Worm (Caenorhabditis elegans) whole organism, L4 larva: ENCODE results near the gene taf-10.

Source experiments
- T20F7.1 ChIP-seq: fragments of 200-800 bp; sonication (Bioruptor generic); optimal IDR thresholded peaks from 2 replicates; lab custom pipeline; 2018; ENCODE audit warnings: mild to moderate bottlenecking, missing genetic modification characterization, missing compliant biosample characterization
- Y105C5A.15 ChIP-seq: fragments of 200-800 bp; sonication (Bioruptor generic); IDR thresholded peaks from 2 replicates; pipeline ENCODE4 v1.3.6; 2022; ENCODE audit warnings: missing genetic modification characterization, missing compliant biosample characterization
- Y48G9A.11 ChIP-seq: fragments of 200-800 bp; sonication (Bioruptor generic); IDR thresholded peaks from 2 replicates; pipeline ENCODE4 v1.3.6; 2022; ENCODE audit warnings: missing genetic modification reagents, missing genetic modification characterization, missing compliant biosample characterization
- ZK337.2 ChIP-seq: fragments of 200-800 bp; sonication (Bioruptor generic); IDR thresholded peaks from 2 replicates; pipeline ENCODE4 v1.3.6; 2022; ENCODE audit warnings: missing genetic modification reagents, missing genetic modification characterization, missing compliant biosample characterization
- ZK546.5 ChIP-seq, 2 experiments: sonication (generic microtip); optimal IDR thresholded peaks; 2 replicates each; lab custom pipeline; 2017; ENCODE audit warnings: missing biosample characterization in 2 of 2, missing genetic modification characterization in 2 of 2
- aha-1 ChIP-seq: fragments of 150-350 bp; peaks from one replicate; lab custom pipeline; 2014; ENCODE audit warnings: missing biosample characterization, missing genetic modification characterization
- aly-2 ChIP-seq: sonication (generic microtip); optimal IDR thresholded peaks from 2 replicates; lab custom pipeline; 2018; ENCODE audit warnings: missing biosample characterization, missing genetic modification characterization
- ama-1 ChIP-seq: fragments of 150-350 bp; optimal IDR thresholded peaks from 2 replicates; lab custom pipeline; 2014; ENCODE audit warnings: inconsistent platforms, mixed read lengths
- arid-1 ChIP-seq: fragments of 200-800 bp; sonication (Bioruptor generic); conservative IDR thresholded peaks from 2 replicates; pipeline ENCODE4 v1.3.6; 2022; ENCODE audit warnings: missing genetic modification reagents, missing genetic modification characterization, missing compliant biosample characterization
- ceh-44 ChIP-seq: fragments of 200-800 bp; sonication (Bioruptor generic); IDR thresholded peaks from 2 replicates; pipeline ENCODE4 v1.3.6; 2022; ENCODE audit warnings: missing genetic modification reagents, missing genetic modification characterization, missing compliant biosample characterization
- cey-2 ChIP-seq: sonication (generic microtip); optimal IDR thresholded peaks from 3 replicates; lab custom pipeline; 2017; ENCODE audit warnings: missing genetic modification characterization, mild to moderate bottlenecking, missing compliant biosample characterization, antibody characterized with exemption, borderline replicate concordance; ENCODE audit not compliant: insufficient read depth
- daf-19 ChIP-seq: fragments of 200-800 bp; sonication (Bioruptor generic); conservative IDR thresholded peaks from 2 replicates; pipeline ENCODE4 v1.3.6; 2022; ENCODE audit warnings: missing genetic modification characterization, missing compliant biosample characterization
- dmd-6 ChIP-seq: fragments of 200-800 bp; sonication (Bioruptor generic); IDR thresholded peaks from 2 replicates; pipeline ENCODE4 v1.3.6; 2022; ENCODE audit warnings: missing genetic modification reagents, missing genetic modification characterization, missing compliant biosample characterization
- dve-1 ChIP-seq: sonication (generic microtip); optimal IDR thresholded peaks from 2 replicates; lab custom pipeline; 2017; ENCODE audit warnings: antibody characterized with exemption, mild to moderate bottlenecking, missing genetic modification characterization, missing compliant biosample characterization; ENCODE audit not compliant: insufficient read depth
- egl-43 ChIP-seq: fragments of 200-800 bp; sonication (Bioruptor generic); IDR thresholded peaks from 2 replicates; pipeline ENCODE4 v1.3.6; 2022; ENCODE audit warnings: missing genetic modification reagents, missing genetic modification characterization, missing compliant biosample characterization
- fkh-10 ChIP-seq: fragments of 150-350 bp; optimal IDR thresholded peaks from 2 replicates; lab custom pipeline; 2014; ENCODE audit warnings: missing biosample characterization, missing genetic modification reagents, missing genetic modification characterization
- hlh-11 ChIP-seq: fragments of 200-800 bp; sonication (Bioruptor generic); optimal IDR thresholded peaks from 2 replicates; lab custom pipeline; 2018; ENCODE audit warnings: mild to moderate bottlenecking, missing genetic modification characterization, missing compliant biosample characterization
- lim-7 ChIP-seq: fragments of 200-800 bp; sonication (Bioruptor generic); IDR thresholded peaks from 2 replicates; pipeline ENCODE4 v1.3.6; 2022; ENCODE audit warnings: missing genetic modification characterization, missing compliant biosample characterization
- lin-1 ChIP-seq: fragments of 200-800 bp; sonication (Bioruptor generic); IDR thresholded peaks from 2 replicates; pipeline ENCODE4 v1.3.6; 2022; ENCODE audit warnings: missing genetic modification reagents, missing genetic modification characterization, missing compliant biosample characterization
- lin-15B ChIP-seq: fragments of 150-350 bp; sonication (generic microtip); optimal IDR thresholded peaks from 3 replicates; lab custom pipeline; 2014; ENCODE audit warnings: missing biosample characterization, missing genetic modification characterization
- lin-29 ChIP-seq: fragments of 200-800 bp; sonication (Bioruptor generic); IDR thresholded peaks from 2 replicates; pipeline ENCODE4 v1.3.6; 2022; ENCODE audit warnings: missing genetic modification reagents, missing genetic modification characterization, missing compliant biosample characterization
- lin-38 ChIP-seq: fragments of 200-800 bp; sonication (Bioruptor generic); IDR thresholded peaks from 2 replicates; pipeline ENCODE4 v1.3.6; 2022; ENCODE audit warnings: missing genetic modification reagents, missing genetic modification characterization, missing compliant biosample characterization
- madf-5 ChIP-seq, 2 experiments: fragments of 200-800 bp; sonication (Bioruptor generic); IDR thresholded peaks; 2 replicates each; pipeline ENCODE4 v1.3.6; 2022; ENCODE audit warnings: missing compliant biosample characterization in 2 of 2, missing genetic modification characterization in 2 of 2
- mdl-1 ChIP-seq, 2 experiments: fragments of 150-350 bp in 1 of 2; sonication (generic microtip) in 1 of 2; optimal IDR thresholded peaks; 2 replicates each; lab custom pipeline; 2014 to 2017; ENCODE audit warnings: missing biosample characterization in 2 of 2, missing genetic modification characterization in 2 of 2
- mdt-29 ChIP-seq: fragments of 200-800 bp; sonication (Bioruptor generic); IDR thresholded peaks from 2 replicates; pipeline ENCODE4 v1.3.6; 2022; ENCODE audit warnings: missing genetic modification reagents, missing genetic modification characterization, missing compliant biosample characterization
- mep-1 ChIP-seq: fragments of 150-350 bp; sonication (generic microtip); optimal IDR thresholded peaks from 3 replicates; lab custom pipeline; 2014; ENCODE audit warnings: missing biosample characterization, missing genetic modification characterization
- mes-2 ChIP-seq: sonication (generic microtip); optimal IDR thresholded peaks from 2 replicates; lab custom pipeline; 2016; ENCODE audit warnings: missing genotype, mild to moderate bottlenecking, missing genetic modification characterization, missing compliant biosample characterization; ENCODE audit not compliant: poor library complexity, severe bottlenecking
- mxl-2 ChIP-seq: fragments of 200-800 bp; sonication (Bioruptor generic); conservative IDR thresholded peaks from 2 replicates; pipeline ENCODE4 v1.3.6; 2022; ENCODE audit warnings: missing genetic modification reagents, missing genetic modification characterization, missing compliant biosample characterization
- mxl-3 ChIP-seq: fragments of 200-800 bp; sonication (Bioruptor generic); optimal IDR thresholded peaks from 2 replicates; lab custom pipeline; 2018; ENCODE audit warnings: mild to moderate bottlenecking, missing genetic modification characterization, missing compliant biosample characterization
- nhr-48 ChIP-seq: sonication (generic microtip); optimal IDR thresholded peaks from 2 replicates; lab custom pipeline; 2016; ENCODE audit warnings: mild to moderate bottlenecking, missing genetic modification characterization, missing compliant biosample characterization
- nhr-76 ChIP-seq: fragments of 150-350 bp; optimal IDR thresholded peaks from 2 replicates; lab custom pipeline; 2014; ENCODE audit warnings: missing biosample characterization, missing genetic modification characterization
- pha-4 ChIP-seq, 2 experiments: fragments of 150-350 bp in 1 of 2; fragments of 200-800 bp in 1 of 2; sonication (Bioruptor generic) in 1 of 2; IDR thresholded peaks in 1 of 2; optimal IDR thresholded peaks in 1 of 2; 2 replicates each; pipeline versions ENCODE4 v1.3.6 to Lab custom; 2014 to 2022; ENCODE audit warnings: missing genetic modification characterization in 2 of 2, missing genetic modification reagents in 2 of 2, missing biosample characterization in 1 of 2, missing compliant biosample characterization in 1 of 2
- php-3 ChIP-seq: fragments of 200-800 bp; sonication (Bioruptor generic); IDR thresholded peaks from 2 replicates; pipeline ENCODE4 v1.3.6; 2022; ENCODE audit warnings: missing genetic modification reagents, missing genetic modification characterization, missing compliant biosample characterization
- rbr-2 ChIP-seq: sonication (generic microtip); optimal IDR thresholded peaks from 2 replicates; lab custom pipeline; 2016; ENCODE audit warnings: missing genotype, missing genetic modification characterization, missing compliant biosample characterization
- set-16 ChIP-seq: fragments of 200-800 bp; sonication (Bioruptor generic); IDR thresholded peaks from 2 replicates; pipeline ENCODE4 v1.3.6; 2022; ENCODE audit warnings: missing genetic modification reagents, missing genetic modification characterization, missing compliant biosample characterization
- skn-1 ChIP-seq: fragments of 150-350 bp; optimal IDR thresholded peaks from 2 replicates; lab custom pipeline; 2014; ENCODE audit warnings: missing biosample characterization, missing genetic modification characterization
- snpc-4 ChIP-seq: fragments of 150-350 bp; optimal IDR thresholded peaks from 2 replicates; lab custom pipeline; 2014; ENCODE audit warnings: missing biosample characterization, missing genetic modification characterization
- tag-97 ChIP-seq: fragments of 200-800 bp; sonication (Bioruptor generic); IDR thresholded peaks from 2 replicates; pipeline ENCODE4 v1.3.6; 2022; ENCODE audit warnings: missing genetic modification characterization, missing compliant biosample characterization
- unc-62 ChIP-seq, 3 experiments: fragments of 150-350 bp in 1 of 3; sonication (generic microtip); optimal IDR thresholded peaks in 2 of 3; peaks in 1 of 3; 1 replicate in 1 of 3; 2 replicates in 2 of 3; lab custom pipeline; 2014 to 2017; ENCODE audit warnings: missing biosample characterization in 3 of 3, missing genetic modification characterization in 3 of 3, missing genetic modification reagents in 3 of 3, missing genotype in 1 of 3
- zfp-3 ChIP-seq: fragments of 200-800 bp; sonication (Bioruptor generic); conservative IDR thresholded peaks from 2 replicates; pipeline ENCODE4 v1.3.6; 2022; ENCODE audit warnings: missing genetic modification reagents, missing genetic modification characterization, missing compliant biosample characterization
- zip-2 ChIP-seq: fragments of 150-350 bp; optimal IDR thresholded peaks from 2 replicates; lab custom pipeline; 2014; ENCODE audit warnings: missing biosample characterization, missing genetic modification characterization
- ztf-7 ChIP-seq: fragments of 150-350 bp; optimal IDR thresholded peaks from 2 replicates; lab custom pipeline; 2014; ENCODE audit warnings: missing biosample characterization, missing genetic modification characterization

Gene taf-10

DNA sequence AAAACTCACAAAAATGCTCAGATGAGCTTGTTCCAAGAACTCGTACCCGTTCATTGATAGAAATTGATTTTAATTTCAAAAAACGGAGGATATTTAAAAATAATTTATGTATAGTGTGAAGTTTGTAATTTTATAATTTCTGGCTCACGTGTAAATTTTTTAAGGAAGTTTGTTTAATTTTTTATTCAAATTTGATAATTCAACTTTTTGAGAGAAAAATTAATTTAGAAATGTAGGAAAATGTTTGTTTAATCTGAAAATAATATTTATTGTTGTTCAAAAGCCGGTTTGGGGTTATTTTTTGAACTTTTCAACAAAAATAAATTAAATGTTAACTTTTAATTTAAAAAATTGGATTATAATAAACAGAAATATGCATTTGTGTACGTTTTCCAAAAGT lies 10.8 kb upstream of the taf-10 start, which contains the start of gene K03B4.6:
Gene K03B4.6 (minus strand): TSS at position 101 of the 400 bp plus-strand sequence.
- TF ChIP-seq mxl-2 (no peak), dmd-6 (GFP tag; lab: Robert Waterston, UW) (no peak), zfp-3 (GFP tag; lab: Robert Waterston, UW) (no peak), lin-1 (GFP tag; lab: Robert Waterston, UW) (no peak), zip-2 (tag; lab: Kevin White, UChicago) (no peak), mep-1 (no peak), ZK337.2 (GFP tag; lab: Robert Waterston, UW) (no peak), mdl-1 (tag; optimal IDR thresholded peaks at IDR 0.05; lab: Kevin White, UChicago) (no peak), aha-1 (no peak), unc-62 (GFP tag; optimal IDR thresholded peaks at IDR 0.05 in 1 of 2; lab: Kevin White, UChicago) (no peak), unc-62 (tag; optimal IDR thresholded peaks at IDR 0.05; lab: Kevin White, UChicago) (no peak), ama-1 (lab: Kevin White, UChicago) (no peak), pha-4 (GFP tag; IDR thresholded peaks at IDR 0.05; lab: Robert Waterston, UW) (no peak), pha-4 (tag; optimal IDR thresholded peaks at IDR 0.05; lab: Kevin White, UChicago) (no peak), lin-15B (no peak), skn-1 (no peak), T20F7.1 (GFP tag; lab: Kevin White, UChicago) (no peak)

DNA sequence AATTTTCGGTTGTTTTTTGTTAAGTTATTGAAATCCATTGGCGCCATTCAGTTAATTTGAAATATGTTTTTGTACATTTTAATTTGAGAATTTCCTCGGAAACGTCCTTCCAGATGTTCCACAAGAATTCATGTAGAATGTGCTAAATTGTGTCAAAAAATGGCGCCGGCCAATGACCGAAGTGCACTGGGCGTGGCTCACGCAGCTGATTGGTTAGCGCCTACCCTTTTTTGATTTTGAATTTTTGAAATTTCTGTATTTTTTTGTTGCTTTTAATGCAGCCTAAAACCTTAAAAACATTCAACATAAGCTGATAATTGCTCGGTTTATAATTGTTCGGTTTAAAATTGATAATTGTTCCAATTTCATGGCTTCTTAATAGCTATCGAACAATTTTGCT lies 10.1 kb upstream of the taf-10 start:
- TF ChIP-seq arid-1 (GFP tag; lab: Robert Waterston, UW): no peak
- TF ChIP-seq dmd-6 (GFP tag; lab: Robert Waterston, UW): no peak
- TF ChIP-seq ztf-7 (tag; lab: Kevin White, UChicago): no peak
- TF ChIP-seq ZK546.5 (tag; optimal IDR thresholded peaks at IDR 0.05; lab: Kevin White, UChicago): no peak
- TF ChIP-seq dve-1: no peak
- TF ChIP-seq hlh-11 (tag; lab: Kevin White, UChicago): no peak
- TF ChIP-seq fkh-10 (GFP tag; lab: Kevin White, UChicago): no peak
- TF ChIP-seq snpc-4 (tag; lab: Kevin White, UChicago): no peak
- TF ChIP-seq mdl-1 (tag; optimal IDR thresholded peaks at IDR 0.05; lab: Kevin White, UChicago): no peak
- TF ChIP-seq madf-5 (GFP tag; IDR thresholded peaks at IDR 0.05; lab: Robert Waterston, UW): no peak
- TF ChIP-seq lin-38 (GFP tag; lab: Robert Waterston, UW): no peak
- TF ChIP-seq, all 104 proteins: peak for 0

DNA sequence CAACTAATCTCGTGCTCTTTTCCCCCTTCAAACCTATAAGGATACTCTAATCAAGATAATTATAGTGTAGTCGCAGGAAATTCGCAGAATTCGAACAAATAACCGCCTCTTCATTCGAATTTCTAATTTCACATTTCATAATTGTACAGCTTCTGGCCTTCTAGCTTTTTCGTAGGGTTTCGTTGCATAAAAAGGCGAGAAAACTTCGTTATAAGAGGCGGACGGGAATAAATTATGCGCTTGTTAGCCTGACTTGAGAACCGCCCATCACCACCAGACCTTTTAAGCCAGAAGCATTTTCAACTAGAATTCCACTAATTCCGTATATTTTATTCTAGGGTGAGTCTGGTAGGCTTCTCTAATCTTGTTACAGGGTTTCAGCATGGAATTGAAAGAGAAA lies 5.2 kb upstream of the taf-10 start, which contains the start of gene K03B4.4:
Gene K03B4.4 (plus strand): TSS at position 301 of the 400 bp plus-strand sequence.
- TF ChIP-seq egl-43 (no peak), daf-19 (GFP tag; lab: Robert Waterston, UW) (no peak), Y48G9A.11 (no peak), mxl-3 (GFP tag; lab: Kevin White, UChicago) (no peak), nhr-48 (tag; lab: Kevin White, UChicago) (no peak), set-16 (GFP tag; lab: Robert Waterston, UW) (no peak)

DNA sequence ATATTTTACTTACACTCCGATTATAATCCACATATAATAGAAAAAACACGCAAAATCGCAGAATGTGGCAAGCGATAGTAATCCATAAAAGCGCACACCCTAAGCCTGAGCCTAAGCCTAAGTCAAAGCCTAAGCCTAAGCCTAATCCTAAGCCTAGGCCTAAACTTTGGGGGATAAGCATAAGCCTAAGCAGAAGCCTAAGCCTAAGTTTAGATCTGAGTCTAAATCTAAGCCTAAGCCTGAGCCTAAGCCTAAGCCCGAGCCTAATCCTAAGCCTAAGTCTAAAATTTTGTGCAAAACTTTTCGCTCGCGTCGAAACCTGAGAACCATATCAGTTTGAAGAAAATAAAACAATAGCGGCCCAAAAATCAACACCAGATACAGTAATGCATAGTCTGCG lies 2.8 kb upstream of the taf-10 start:
- TF ChIP-seq unc-62 (GFP tag; optimal IDR thresholded peaks at IDR 0.05 in 1 of 2; lab: Kevin White, UChicago): peak in 1 of 2 experiments; percentile 7
- no peak for TF ChIP-seq unc-62 (tag; optimal IDR thresholded peaks at IDR 0.05; lab: Kevin White, UChicago)
- TF ChIP-seq cey-2 (tag; lab: Kevin White, UChicago): no peak

DNA sequence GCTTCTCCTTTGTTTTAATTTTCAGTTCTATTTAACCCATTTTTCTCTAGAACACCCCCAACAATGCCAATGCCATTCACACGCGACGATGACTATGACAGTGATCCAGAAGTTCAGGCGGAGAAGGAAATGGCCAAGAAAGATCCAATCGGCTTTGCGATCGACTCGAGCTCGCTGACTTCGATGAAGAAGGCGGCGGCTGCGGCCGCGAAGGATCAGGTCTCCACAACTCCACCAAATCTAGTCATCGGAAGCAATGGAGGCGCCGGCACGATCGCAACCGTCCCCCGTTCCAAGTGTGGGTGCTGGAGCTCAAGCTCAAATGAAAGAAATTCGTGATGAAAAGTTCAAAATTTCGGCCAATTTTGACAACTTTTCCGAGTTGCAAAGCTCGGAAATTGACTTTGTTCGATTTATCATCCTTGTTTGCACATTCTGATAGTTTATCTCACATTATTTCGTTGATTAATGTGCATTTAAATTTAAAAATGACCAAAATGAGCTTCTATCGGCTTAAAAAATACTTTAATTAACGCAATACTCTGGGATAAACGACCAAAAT lies 1.1 kb downstream of the taf-10 start, which contains the start of gene K03B4.2:
Gene K03B4.2 (plus strand): TSS at position 51 of the 562 bp plus-strand sequence.
- TF ChIP-seq Y48G9A.11 (peak; percentile 66; the same call in 1 of the 2 replicates), mes-2 (no peak), rbr-2 (tag; lab: Kevin White, UChicago) (no peak), mdl-1 (tag; optimal IDR thresholded peaks at IDR 0.05; lab: Kevin White, UChicago) (no peak), tag-97 (GFP tag; lab: Robert Waterston, UW) (no peak), lim-7 (peak; percentile 55), ceh-44 (GFP tag; lab: Robert Waterston, UW) (no peak), php-3 (no peak), Y105C5A.15 (GFP tag; lab: Robert Waterston, UW) (no peak), mdt-29 (GFP tag; lab: Robert Waterston, UW) (no peak), egl-43 (0 out of 2 replicates have a peak, but pooled peaks have one; percentile 33), zip-2 (tag; lab: Kevin White, UChicago) (no peak), aly-2 (tag; lab: Kevin White, UChicago) (no peak), lin-29 (no peak), lin-1 (GFP tag; lab: Robert Waterston, UW) (no peak), set-16 (GFP tag; lab: Robert Waterston, UW) (peak; percentile 86), nhr-76 (tag; lab: Kevin White, UChicago) (no peak)
